Fruit fly (Drosophila melanogaster) S2 (cell line): ENCODE results near the gene CG45413.

Experiments used
- CG8478 ChIP-seq: fragments of >200 bp; optimal IDR thresholded peaks from 2 replicates; lab custom pipeline; 2018
- CTCF ChIP-seq, 2 experiments: fragments of >200 bp; optimal IDR thresholded peaks; 2 replicates each; lab custom pipeline; 2018

DNA sequence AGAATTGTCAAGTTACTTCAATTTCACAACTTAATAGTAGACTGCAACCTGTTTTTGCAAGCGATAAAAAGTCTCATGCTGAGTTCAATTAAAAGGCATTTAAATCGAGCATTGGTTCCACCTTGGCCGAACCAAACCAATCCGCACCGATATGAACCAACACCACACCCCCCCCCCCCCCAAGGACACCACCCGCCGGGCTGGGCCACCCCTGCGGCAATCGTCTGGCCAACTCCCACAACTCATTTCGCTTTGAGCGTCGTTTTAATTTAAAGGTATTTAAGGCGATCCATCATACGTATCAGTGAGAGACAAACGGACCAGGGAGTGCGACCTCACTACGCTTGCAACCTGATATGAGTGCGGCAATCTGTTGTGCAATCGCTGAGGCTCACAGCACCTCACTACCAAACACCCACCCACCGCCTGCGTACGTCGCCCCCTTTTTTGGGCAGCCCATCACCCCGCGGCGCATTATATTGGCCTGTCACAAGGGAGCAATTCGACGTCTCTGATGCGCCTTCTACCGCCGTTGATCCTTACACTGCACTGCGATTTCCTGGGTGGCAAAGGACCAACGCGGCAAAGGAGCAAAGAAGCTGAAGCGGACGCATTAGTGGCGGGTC is 46.8 kb downstream of the CG45413 start:
- TF ChIP-seq CTCF (optimal IDR thresholded peaks at IDR 0.05; lab: Kevin White, UChicago) (no peak), CG8478 (no peak)
